Worm (Caenorhabditis elegans): ENCODE results near the gene fkh-6.

fkh-6 gene

DNA sequence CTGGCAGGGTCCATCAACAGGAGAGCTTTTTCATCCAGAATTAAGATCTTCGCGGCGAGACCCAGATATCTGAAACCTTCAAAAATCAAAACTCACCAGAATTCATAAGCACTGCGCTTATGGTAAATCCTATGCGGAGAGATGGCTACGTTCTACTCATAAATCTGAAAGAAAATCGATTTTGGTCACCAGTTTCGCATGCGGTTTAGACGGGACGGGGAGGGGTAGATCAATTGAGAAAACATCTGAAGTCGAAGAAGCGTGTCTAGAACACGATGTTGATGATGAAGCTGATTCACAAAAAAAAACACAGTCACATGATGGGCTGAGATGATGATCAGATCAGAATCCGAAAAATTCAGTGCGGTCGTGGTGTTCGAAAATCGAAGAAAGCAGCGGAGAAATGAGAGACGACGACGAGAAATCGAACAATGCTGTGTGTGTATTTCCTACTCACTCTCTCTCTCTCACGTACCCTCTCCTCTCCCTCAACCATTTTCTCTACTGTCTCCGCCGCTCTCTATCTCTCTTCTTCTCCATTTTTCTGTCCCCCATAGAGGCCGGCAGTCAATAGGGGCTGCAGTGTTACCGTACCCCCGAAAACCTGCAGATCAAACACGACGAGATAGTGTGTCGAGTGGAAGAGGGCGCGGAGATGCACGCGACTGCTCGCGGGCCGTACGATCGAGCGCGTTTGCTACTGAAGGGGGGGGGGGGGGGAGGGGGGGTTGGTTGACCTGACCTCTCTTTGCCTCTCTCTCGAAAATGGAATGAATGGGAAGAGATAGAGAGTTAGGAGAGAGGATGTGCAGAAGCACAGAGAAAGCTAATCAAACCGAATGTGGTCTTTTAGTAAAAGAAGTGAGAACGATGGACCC lies 6.7 kb downstream of the fkh-6 start, which contains the start of gene ntl-2 (continued):
- TF ChIP-seq elt-1 (tag; optimal IDR thresholded peaks at IDR 0.05; ENCODE audit: borderline replicate concordance, insufficient read depth): no peak
- peak; percentile 77 for TF ChIP-seq elt-3 (tag; optimal IDR thresholded peaks at IDR 0.05)
- TF ChIP-seq lsy-2 (tag; optimal IDR thresholded peaks at IDR 0.05): peak; percentile 97

DNA sequence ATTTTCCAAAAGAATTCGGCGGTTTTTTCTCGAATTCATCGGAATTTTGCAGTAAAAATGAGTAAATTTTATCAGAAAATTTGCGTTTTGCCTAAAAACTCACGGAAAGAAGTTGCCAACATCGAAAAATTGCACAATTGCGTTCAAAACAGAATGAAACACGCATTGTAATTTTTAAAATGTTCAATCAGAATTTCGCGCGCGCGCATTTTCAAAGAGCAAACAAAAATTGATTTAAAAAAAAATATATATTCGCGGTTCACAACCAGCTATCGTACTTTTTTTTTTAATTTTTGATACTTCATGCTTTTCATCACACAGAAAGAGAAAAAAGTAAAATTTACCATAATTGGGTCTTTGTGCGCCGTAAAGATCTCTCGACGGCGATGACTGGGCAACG lies 8.3 kb downstream of the fkh-6 start:
- TF ChIP-seq drap-1 (GFP tag; optimal IDR thresholded peaks at IDR 0.05) (no peak), flh-1 (GFP tag; optimal IDR thresholded peaks at IDR 0.05) (no peak), nhr-2 (tag; optimal IDR thresholded peaks at IDR 0.05) (no peak)

DNA sequence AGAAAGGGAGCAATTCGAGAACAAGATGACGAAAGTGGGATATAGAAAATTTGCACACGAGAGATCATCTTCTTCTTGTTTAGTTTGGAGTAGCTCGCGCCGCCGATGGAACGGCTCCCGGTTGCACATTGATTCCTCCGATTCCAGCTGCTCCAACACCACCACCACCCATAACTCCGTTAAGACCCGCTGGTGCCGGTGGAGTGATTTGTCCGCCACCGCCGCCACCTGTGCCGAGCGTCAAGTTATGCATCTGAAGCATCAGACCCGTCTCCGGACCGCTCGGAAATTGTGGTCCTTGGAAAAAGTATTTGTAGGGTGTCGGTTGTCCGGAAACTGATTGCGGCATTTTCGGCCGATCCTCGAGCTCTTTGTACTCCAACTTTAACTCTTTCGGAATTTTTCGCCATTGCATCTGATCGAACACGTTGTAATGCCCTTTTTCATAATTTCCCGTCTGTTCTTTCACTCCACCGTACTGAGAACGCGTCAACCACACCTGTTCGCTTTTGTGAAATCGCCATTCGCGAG lies 10.3 kb downstream of the fkh-6 start:
- TF ChIP-seq nhr-28 (tag; optimal IDR thresholded peaks at IDR 0.05): no peak
- TF ChIP-seq ceh-43 (GFP tag; optimal IDR thresholded peaks at IDR 0.05): no peak
- no peak for TF ChIP-seq ceh-83 (GFP tag; optimal IDR thresholded peaks at IDR 0.05)
- TF ChIP-seq nhr-12 (tag; optimal IDR thresholded peaks at IDR 0.05): no peak
- no peak for TF ChIP-seq bed-3 (GFP tag; optimal IDR thresholded peaks at IDR 0.05)
- TF ChIP-seq nhr-237 (tag; optimal IDR thresholded peaks at IDR 0.05): no peak
- TF ChIP-seq lin-13 (tag; optimal IDR thresholded peaks at IDR 0.05): no peak
- TF ChIP-seq sptf-1 (tag; optimal IDR thresholded peaks at IDR 0.05): no peak
- TF ChIP-seq nhr-76 (tag; optimal IDR thresholded peaks at IDR 0.05): no peak
- no peak for TF ChIP-seq unc-39 (tag; optimal IDR thresholded peaks at IDR 0.05)
- TF ChIP-seq snpc-4 (tag; optimal IDR thresholded peaks at IDR 0.05): no peak
- no peak for TF ChIP-seq unc-120 (tag; optimal IDR thresholded peaks at IDR 0.05; ENCODE audit: poor library complexity, severe bottlenecking)
- no peak for TF ChIP-seq drap-1 (GFP tag; optimal IDR thresholded peaks at IDR 0.05)
- no peak for TF ChIP-seq lsy-2 (tag; optimal IDR thresholded peaks at IDR 0.05)
- TF ChIP-seq ztf-11 (tag; optimal IDR thresholded peaks at IDR 0.05): no peak
- no peak for TF ChIP-seq elt-3 (tag; optimal IDR thresholded peaks at IDR 0.05)
- no peak for TF ChIP-seq ces-1 (GFP tag; optimal IDR thresholded peaks at IDR 0.05)
- TF ChIP-seq unc-62 (GFP tag; optimal IDR thresholded peaks at IDR 0.05): no peak

DNA sequence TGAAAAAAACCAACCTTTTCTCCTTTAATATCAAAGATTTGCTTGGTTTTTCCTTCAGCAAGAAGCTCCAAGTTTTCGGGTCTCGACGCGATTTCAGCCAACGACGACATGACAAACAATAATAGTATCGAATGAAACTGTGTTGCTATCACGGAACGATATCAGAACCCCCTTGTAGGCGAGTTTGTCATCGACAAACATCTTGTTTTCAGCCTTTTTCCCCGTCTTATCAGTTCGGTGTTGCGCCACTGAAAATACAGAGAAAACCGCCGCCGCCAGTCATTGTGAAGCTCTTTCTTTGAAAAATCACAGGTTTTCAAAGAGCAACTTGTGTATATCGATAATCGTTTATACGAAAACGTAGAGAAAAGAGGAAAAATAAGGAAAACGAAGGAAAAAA lies 10.8 kb downstream of the fkh-6 start, which contains the start of gene paic-1:
paic-1 (minus strand) TSS at position 120 of the 400 bp plus-strand sequence.
- no peak for TF ChIP-seq ces-1 (GFP tag; optimal IDR thresholded peaks at IDR 0.05)
- no peak for TF ChIP-seq nhr-76 (tag; optimal IDR thresholded peaks at IDR 0.05)
- no peak for TF ChIP-seq mls-2 (tag; optimal IDR thresholded peaks at IDR 0.05)
- no peak for TF ChIP-seq elt-3 (tag; optimal IDR thresholded peaks at IDR 0.05)
- TF ChIP-seq ztf-11 (tag; optimal IDR thresholded peaks at IDR 0.05): no peak
- no peak for TF ChIP-seq unc-39 (tag; optimal IDR thresholded peaks at IDR 0.05)
- TF ChIP-seq tbx-8 (GFP tag; optimal IDR thresholded peaks at IDR 0.05): no peak
- TF ChIP-seq unc-120 (tag; optimal IDR thresholded peaks at IDR 0.05; ENCODE audit: poor library complexity, severe bottlenecking): no peak

DNA sequence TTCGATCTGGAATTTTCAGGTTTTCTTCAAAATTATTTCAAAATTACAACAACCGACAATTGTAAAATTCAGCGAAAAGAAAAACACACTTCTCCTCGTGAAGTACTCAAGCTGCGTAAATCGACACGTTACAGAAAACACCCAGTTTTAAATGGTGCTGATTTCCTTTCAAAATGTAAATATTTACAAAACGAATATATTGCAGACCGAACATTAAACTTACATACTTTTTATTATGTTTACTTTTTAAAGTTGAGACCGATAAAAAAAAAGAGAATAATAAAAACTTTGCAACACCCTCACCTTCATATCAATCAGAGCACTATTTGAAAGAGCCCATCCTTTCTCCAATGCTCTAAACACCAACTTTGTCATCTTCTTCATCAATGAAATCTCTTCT lies 12.4 kb downstream of the fkh-6 start:
- no peak for TF ChIP-seq elt-3 (tag; optimal IDR thresholded peaks at IDR 0.05)
- TF ChIP-seq tbx-8 (GFP tag; optimal IDR thresholded peaks at IDR 0.05): no peak
- TF ChIP-seq nhr-28 (tag; optimal IDR thresholded peaks at IDR 0.05): no peak
- TF ChIP-seq ztf-11 (tag; optimal IDR thresholded peaks at IDR 0.05): no peak
- no peak for TF ChIP-seq lin-13 (tag; optimal IDR thresholded peaks at IDR 0.05)
- TF ChIP-seq nhr-12 (tag; optimal IDR thresholded peaks at IDR 0.05): no peak
- TF ChIP-seq lin-32 (GFP tag; optimal IDR thresholded peaks at IDR 0.05): no peak
- TF ChIP-seq M03D4.4 (tag; optimal IDR thresholded peaks at IDR 0.05): no peak
- TF ChIP-seq unc-39 (tag; optimal IDR thresholded peaks at IDR 0.05): no peak
- TF ChIP-seq drap-1 (GFP tag; optimal IDR thresholded peaks at IDR 0.05): no peak
- TF ChIP-seq ceh-39 (tag; optimal IDR thresholded peaks at IDR 0.05): no peak
- TF ChIP-seq pha-4 (tag; optimal IDR thresholded peaks at IDR 0.05): no peak
- no peak for TF ChIP-seq nhr-76 (tag; optimal IDR thresholded peaks at IDR 0.05)
- TF ChIP-seq ces-1 (GFP tag; optimal IDR thresholded peaks at IDR 0.05): no peak
- TF ChIP-seq ceh-83 (GFP tag; optimal IDR thresholded peaks at IDR 0.05): no peak
- TF ChIP-seq snpc-4 (tag; optimal IDR thresholded peaks at IDR 0.05): no peak

DNA sequence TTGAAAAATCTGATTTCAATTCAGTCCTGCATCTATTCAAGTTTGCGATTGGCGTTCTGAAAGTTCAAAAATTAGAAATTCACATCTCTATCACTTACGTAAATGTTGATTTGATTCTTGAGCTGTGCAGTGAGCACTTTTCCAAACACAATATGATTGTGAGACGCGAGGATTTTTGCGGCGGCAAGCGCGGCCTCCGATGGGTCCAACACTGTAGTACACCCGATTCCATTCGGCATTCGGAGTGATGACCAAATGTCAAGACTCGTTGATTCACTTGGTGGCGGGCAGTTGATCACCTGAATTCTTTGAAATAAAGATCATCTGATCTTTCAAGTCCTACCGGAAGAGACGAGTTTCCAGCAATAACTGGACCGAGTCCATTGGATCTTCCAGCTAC lies 13.5 kb downstream of the fkh-6 start:
- no peak for TF ChIP-seq drap-1 (GFP tag; optimal IDR thresholded peaks at IDR 0.05)
- no peak for TF ChIP-seq nhr-76 (tag; optimal IDR thresholded peaks at IDR 0.05)
- TF ChIP-seq snpc-4 (tag; optimal IDR thresholded peaks at IDR 0.05): no peak
- no peak for TF ChIP-seq zip-8 (tag; optimal IDR thresholded peaks at IDR 0.05)
- no peak for TF ChIP-seq pha-4 (tag; optimal IDR thresholded peaks at IDR 0.05)
- TF ChIP-seq nhr-28 (tag; optimal IDR thresholded peaks at IDR 0.05): no peak
- TF ChIP-seq elt-1 (tag; optimal IDR thresholded peaks at IDR 0.05; ENCODE audit: borderline replicate concordance, insufficient read depth): no peak

Measured in whole organism, mixed stage, embryonic.